Worm (Caenorhabditis elegans): Measurements from ENCODE around the gene C04G2.5.
A peak's percentile ranks its signal among the peaks of the same experiment; 100 is the strongest.

DNA sequence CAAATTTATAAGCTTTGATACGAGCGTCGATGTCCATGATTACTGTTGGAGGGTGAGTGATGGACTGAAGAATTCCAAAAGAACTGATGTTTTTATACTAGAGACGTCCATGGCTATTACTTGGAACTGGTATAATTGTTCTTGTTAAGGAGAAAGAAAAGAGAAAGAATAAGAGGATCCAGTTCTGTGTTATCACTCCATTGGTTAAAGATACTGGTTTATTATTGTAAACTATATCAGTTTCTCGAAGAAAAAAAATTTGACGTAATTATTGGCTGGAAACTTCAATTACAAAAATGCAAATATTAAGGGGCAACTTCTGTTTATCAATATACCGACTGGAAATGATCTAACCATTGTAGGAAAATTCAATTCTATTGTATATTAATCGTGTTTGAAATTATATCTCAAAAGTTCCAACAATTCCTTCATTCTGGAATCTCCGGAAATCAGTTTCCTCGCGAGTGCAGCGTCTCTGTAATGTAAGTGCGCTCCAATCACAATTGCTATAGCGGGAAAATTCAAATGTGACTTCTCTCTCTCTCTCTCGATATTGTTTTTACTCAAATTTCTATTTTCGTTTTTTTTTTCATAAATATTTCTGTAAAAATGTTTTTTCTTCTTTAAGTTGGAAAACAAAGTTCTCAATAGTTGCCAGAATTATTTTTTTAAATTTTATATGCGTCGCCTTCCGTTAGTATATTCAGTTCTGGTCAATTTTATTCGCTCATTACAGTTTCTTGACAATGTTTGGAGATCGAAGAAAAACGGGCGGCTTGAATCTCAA is 9.5 kb downstream of the C04G2.5 start, which contains the start of the genes col-2 and ndc-80:
- TF ChIP-seq lin-35 (GFP tag; optimal IDR thresholded peaks at IDR 0.05) (peak; percentile 85 to 95), isw-1 (GFP tag; IDR thresholded peaks at IDR 0.05) (peak; percentile 48), rnt-1 (tag; optimal IDR thresholded peaks at IDR 0.05) (peak; percentile 88), grh-1 (GFP tag; IDR thresholded peaks at IDR 0.05) (no peak), hlh-4 (tag; optimal IDR thresholded peaks at IDR 0.05) (no peak), fos-1 (tag; optimal IDR thresholded peaks at IDR 0.05) (peak; percentile 67), mdl-1 (tag; optimal IDR thresholded peaks at IDR 0.05) (peak in 1 of 2 experiments; percentile 59), snpc-4 (tag; optimal IDR thresholded peaks at IDR 0.05) (peak; percentile 13), nhr-11 (tag; optimal IDR thresholded peaks at IDR 0.05) (no peak), lsy-2 (tag; optimal IDR thresholded peaks at IDR 0.05) (peak; percentile 69 to 92), zag-1 (tag; optimal IDR thresholded peaks at IDR 0.05) (no peak), ceh-82 (tag; optimal IDR thresholded peaks at IDR 0.05) (peak in 2 of 3 experiments; percentile 36 to 80)
